Worm (Caenorhabditis elegans) whole organism, L2 larva: Measurements from ENCODE around the gene phat-6.

ENCODE experiments used
- F13H6.1 ChIP-seq: sonication (generic microtip); optimal IDR thresholded peaks from 2 replicates; lab custom pipeline; 2016; ENCODE audit warnings: missing genetic modification characterization, missing compliant biosample characterization
- R02D3.7 ChIP-seq: fragments of 150-350 bp; optimal IDR thresholded peaks from 2 replicates; lab custom pipeline; 2014; ENCODE audit warnings: missing biosample characterization, missing genetic modification characterization
- Y55F3AM.14 ChIP-seq: fragments of 200-800 bp; sonication (Bioruptor generic); optimal IDR thresholded peaks from 2 replicates; lab custom pipeline; 2018; ENCODE audit warnings: mild to moderate bottlenecking, missing genetic modification characterization, missing compliant biosample characterization
- ceh-82 ChIP-seq: fragments of 150-350 bp; optimal IDR thresholded peaks from 2 replicates; lab custom pipeline; 2014; ENCODE audit warnings: missing biosample characterization, missing genetic modification characterization
- crh-2 ChIP-seq: sonication (generic microtip); optimal IDR thresholded peaks from 2 replicates; lab custom pipeline; 2017; ENCODE audit warnings: missing biosample characterization, missing genetic modification characterization
- dmd-4 ChIP-seq: sonication (generic microtip); optimal IDR thresholded peaks from 2 replicates; lab custom pipeline; 2017; ENCODE audit warnings: missing biosample characterization, missing genetic modification characterization
- egl-27 ChIP-seq: sonication (generic microtip); optimal IDR thresholded peaks from 3 replicates; lab custom pipeline; 2017; ENCODE audit warnings: missing biosample characterization, missing genetic modification reagents, missing genetic modification characterization
- elt-1 ChIP-seq: fragments of 150-350 bp; optimal IDR thresholded peaks from 2 replicates; lab custom pipeline; 2014; ENCODE audit warnings: missing biosample characterization, missing genetic modification characterization
- elt-3 ChIP-seq: sonication (generic microtip); optimal IDR thresholded peaks from 2 replicates; lab custom pipeline; 2017; ENCODE audit warnings: missing biosample characterization, missing genetic modification characterization
- fos-1 ChIP-seq: fragments of 150-350 bp; optimal IDR thresholded peaks from 2 replicates; lab custom pipeline; 2014; ENCODE audit warnings: missing biosample characterization, missing genetic modification characterization
- gmeb-1 ChIP-seq: fragments of 150-350 bp; optimal IDR thresholded peaks from 2 replicates; lab custom pipeline; 2014; ENCODE audit warnings: missing biosample characterization, missing genetic modification characterization
- lin-11 ChIP-seq: fragments of 150-350 bp; sonication (generic microtip); optimal IDR thresholded peaks from 2 replicates; lab custom pipeline; 2014; ENCODE audit warnings: missing biosample characterization, missing genetic modification characterization, inconsistent platforms, mixed read lengths
- lsy-2 ChIP-seq, 2 experiments: fragments of 150-350 bp in 1 of 2; sonication (generic microtip) in 1 of 2; optimal IDR thresholded peaks; 2 replicates each; lab custom pipeline; 2014 to 2017; ENCODE audit warnings: missing biosample characterization in 2 of 2, missing genetic modification characterization in 2 of 2
- mab-5 ChIP-seq: fragments of 150-350 bp; optimal IDR thresholded peaks from 2 replicates; lab custom pipeline; 2014; ENCODE audit warnings: missing biosample characterization, missing genetic modification characterization
- mbf-1 ChIP-seq: sonication (generic microtip); optimal IDR thresholded peaks from 2 replicates; lab custom pipeline; 2017; ENCODE audit warnings: missing biosample characterization, missing genetic modification characterization
- nhr-11 ChIP-seq: fragments of 150-350 bp; optimal IDR thresholded peaks from 2 replicates; lab custom pipeline; 2014; ENCODE audit warnings: missing biosample characterization, missing genetic modification characterization
- nhr-12 ChIP-seq: fragments of 150-350 bp; optimal IDR thresholded peaks from 2 replicates; lab custom pipeline; 2014; ENCODE audit warnings: missing biosample characterization, missing genetic modification characterization
- nhr-129 ChIP-seq: fragments of 150-350 bp; optimal IDR thresholded peaks from 2 replicates; lab custom pipeline; 2014; ENCODE audit warnings: missing biosample characterization, missing genetic modification characterization
- nhr-23 ChIP-seq: fragments of 150-350 bp; optimal IDR thresholded peaks from 2 replicates; lab custom pipeline; 2014; ENCODE audit warnings: missing biosample characterization, missing genetic modification reagents, missing genetic modification characterization
- nhr-77 ChIP-seq: fragments of 150-350 bp; optimal IDR thresholded peaks from 2 replicates; lab custom pipeline; 2014; ENCODE audit warnings: missing biosample characterization, missing genetic modification characterization
- skn-1 ChIP-seq: sonication (generic microtip); optimal IDR thresholded peaks from 2 replicates; lab custom pipeline; 2017; ENCODE audit warnings: missing biosample characterization, missing genetic modification characterization
- sma-3 ChIP-seq: sonication (generic microtip); optimal IDR thresholded peaks from 2 replicates; lab custom pipeline; 2016; ENCODE audit warnings: missing genetic modification reagents, missing genetic modification characterization, missing compliant biosample characterization
- sma-9 ChIP-seq, 2 experiments: fragments of 150-350 bp in 1 of 2; sonication (generic microtip) in 1 of 2; optimal IDR thresholded peaks; 2 replicates each; lab custom pipeline; 2014 to 2016; ENCODE audit warnings: missing genetic modification characterization in 2 of 2, mild to moderate bottlenecking in 1 of 2, missing biosample characterization in 1 of 2, missing compliant biosample characterization in 1 of 2, missing genetic modification reagents in 1 of 2, moderate library complexity in 1 of 2
- snpc-4 ChIP-seq: fragments of 150-350 bp; optimal IDR thresholded peaks from 2 replicates; lab custom pipeline; 2014; ENCODE audit warnings: missing biosample characterization, missing genetic modification characterization
- unc-55 ChIP-seq: fragments of 150-350 bp; sonication (generic microtip); optimal IDR thresholded peaks from 3 replicates; lab custom pipeline; 2014; ENCODE audit warnings: missing biosample characterization, missing genetic modification reagents, missing genetic modification characterization
- zag-1 ChIP-seq: fragments of 150-350 bp; optimal IDR thresholded peaks from 2 replicates; lab custom pipeline; 2014; ENCODE audit warnings: missing biosample characterization, missing genetic modification characterization
- ztf-1 ChIP-seq: fragments of 200-800 bp; sonication (Bioruptor generic); conservative IDR thresholded peaks from 2 replicates; pipeline ENCODE4 v1.3.6; 2022; ENCODE audit warnings: missing genetic modification characterization, missing compliant biosample characterization

The phat-6 gene

ce11 chrX:15148831-15149230 is 45.4 kb downstream of the phat-6 start:
- no peak for TF ChIP-seq F13H6.1 (tag; lab: Kevin White, UChicago)
- TF ChIP-seq elt-1, result no peak
- peak; percentile 58 for TF ChIP-seq mab-5

DNA sequence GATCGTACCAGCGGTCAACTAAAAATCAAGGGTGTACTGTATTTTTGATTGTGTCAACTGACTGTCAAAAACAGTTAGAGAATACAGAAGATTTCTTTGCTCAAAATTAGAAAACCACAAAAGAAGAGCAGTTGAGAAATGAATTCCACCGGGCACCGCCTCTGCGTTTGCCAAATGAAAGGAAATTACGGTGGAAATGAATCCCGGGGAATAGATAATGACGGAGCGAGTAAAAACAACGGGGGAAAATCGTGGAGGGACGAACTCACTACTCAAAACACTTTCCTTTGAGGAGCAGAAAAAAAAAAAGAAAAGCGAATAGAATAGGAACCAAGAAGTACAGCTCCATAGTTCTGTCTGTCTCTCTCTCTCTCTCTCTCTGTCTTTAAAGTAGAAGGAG is 45.8 kb downstream of the phat-6 start:
- TF ChIP-seq nhr-23 (no peak), sma-3 (GFP tag; lab: Kevin White, UChicago) (no peak), nhr-11 (tag; lab: Kevin White, UChicago) (no peak), snpc-4 (tag; lab: Kevin White, UChicago) (no peak), lin-11 (tag; lab: Kevin White, UChicago) (no peak), mbf-1 (tag; lab: Kevin White, UChicago) (no peak), elt-3 (tag; lab: Kevin White, UChicago) (no peak), ceh-82 (tag; lab: Kevin White, UChicago) (no peak)
- TF ChIP-seq, all 48 proteins: peak for 0

- TF ChIP-seq lsy-2 (tag; optimal IDR thresholded peaks at IDR 0.05; lab: Kevin White, UChicago) (no peak), sma-9 (GFP tag; optimal IDR thresholded peaks at IDR 0.05; lab: Kevin White, UChicago) (no peak), sma-9 (tag; optimal IDR thresholded peaks at IDR 0.05; lab: Kevin White, UChicago) (no peak), sma-3 (GFP tag; lab: Kevin White, UChicago) (no peak), elt-3 (tag; lab: Kevin White, UChicago) (no peak), R02D3.7 (tag; lab: Kevin White, UChicago) (no peak), nhr-12 (tag; lab: Kevin White, UChicago) (no peak), skn-1 (no peak), egl-27 (no peak)
Observed at ce11 chrX:15147640-15148039, 46.5 kb downstream of the phat-6 start, which contains the start of gene unc-7. unc-7 (minus strand) TSS chrX:15147740.

- TF ChIP-seq unc-55 (GFP tag; lab: Kevin White, UChicago) (no peak), ztf-1 (no peak), elt-3 (tag; lab: Kevin White, UChicago) (no peak), skn-1 (no peak), nhr-129 (peak; percentile 4), crh-2 (tag; lab: Kevin White, UChicago) (peak; percentile 13), Y55F3AM.14 (GFP tag; lab: Kevin White, UChicago) (no peak), dmd-4 (no peak), sma-9 (GFP tag; optimal IDR thresholded peaks at IDR 0.05; lab: Kevin White, UChicago) (peak; percentile 6), sma-9 (tag; optimal IDR thresholded peaks at IDR 0.05; lab: Kevin White, UChicago) (no peak), zag-1 (tag; lab: Kevin White, UChicago) (no peak), gmeb-1 (no peak), mab-5 (no peak), nhr-77 (tag; lab: Kevin White, UChicago) (no peak), fos-1 (tag; lab: Kevin White, UChicago) (peak; percentile 39), lsy-2 (tag; optimal IDR thresholded peaks at IDR 0.05; lab: Kevin White, UChicago) (no peak)
Observed at ce11 chrX:15146415-15147210, 47.6 kb downstream of the phat-6 start.
